Fruit fly (Drosophila melanogaster) whole organism, larva: ENCODE results near the gene Ptp69D.

Source experiments
- noc ChIP-seq: fragments of 200-800 bp; sonication (Bioruptor generic); optimal IDR thresholded peaks from 3 replicates; lab custom pipeline; 2019; ENCODE audit warnings: missing biosample characterization, mild to moderate bottlenecking, missing genetic modification characterization, moderate library complexity

Gene Ptp69D

dm6 chr3L:12705377-12705776, 29.4 kb upstream of the Ptp69D start:
- TF ChIP-seq noc (tag; lab: Kevin White, UChicago), result no peak

- TF ChIP-seq noc (tag; lab: Kevin White, UChicago), result no peak
These were observed 28.3 kb upstream of the Ptp69D start for dm6 chr3L:12706456-12706855.

- TF ChIP-seq noc (tag; lab: Kevin White, UChicago), result no peak
These were observed 23.3 kb upstream of the Ptp69D start for dm6 chr3L:12711418-12711817.

- TF ChIP-seq noc (tag; lab: Kevin White, UChicago), result no peak
These were observed 20.1 kb upstream of the Ptp69D start for dm6 chr3L:12714588-12715196.

- TF ChIP-seq noc (tag; lab: Kevin White, UChicago), result no peak
These were observed 18.1 kb upstream of the Ptp69D start for dm6 chr3L:12716661-12717060.

dm6 chr3L:12717621-12718020, 17.1 kb upstream of the Ptp69D start:
- TF ChIP-seq noc (tag; lab: Kevin White, UChicago), result no peak

- TF ChIP-seq noc (tag; lab: Kevin White, UChicago), result no peak
These were observed 14.0 kb upstream of the Ptp69D start for dm6 chr3L:12720699-12721098.

- no peak for TF ChIP-seq noc (tag; lab: Kevin White, UChicago)
These were observed 9.0 kb upstream of the Ptp69D start for dm6 chr3L:12725749-12726148.

dm6 chr3L:12727212-12727611, 7.5 kb upstream of the Ptp69D start:
- TF ChIP-seq noc (tag; lab: Kevin White, UChicago), result no peak

dm6 chr3L:12729601-12730000, 5.1 kb upstream of the Ptp69D start:
- no peak for TF ChIP-seq noc (tag; lab: Kevin White, UChicago)

- no peak for TF ChIP-seq noc (tag; lab: Kevin White, UChicago)
These were observed 2.0 kb upstream of the Ptp69D start for dm6 chr3L:12732742-12733141.

dm6 chr3L:12735707-12736106, 962 bp downstream of the Ptp69D start:
- no peak for TF ChIP-seq noc (tag; lab: Kevin White, UChicago)

- TF ChIP-seq noc (tag; lab: Kevin White, UChicago), result no peak
These were observed 6.9 kb downstream of the Ptp69D start, which contains the start of gene CG32112 for dm6 chr3L:12741608-12742007. TSS of gene CG32112 (plus strand) at chr3L:12741718.

- no peak for TF ChIP-seq noc (tag; lab: Kevin White, UChicago)
These were observed 10.5 kb downstream of the Ptp69D start, which contains the start of gene CG32109 for dm6 chr3L:12745121-12745770. TSS of gene CG32109 (plus strand) at chr3L:12745344.

dm6 chr3L:12746241-12746640, 11.5 kb downstream of the Ptp69D start:
- TF ChIP-seq noc (tag; lab: Kevin White, UChicago), result no peak

- TF ChIP-seq noc (tag; lab: Kevin White, UChicago), result no peak
These were observed 14.2 kb downstream of the Ptp69D start for dm6 chr3L:12748711-12749566.
